Worm (Caenorhabditis elegans): ENCODE measurements around the gene F18E3.10.

DNA sequence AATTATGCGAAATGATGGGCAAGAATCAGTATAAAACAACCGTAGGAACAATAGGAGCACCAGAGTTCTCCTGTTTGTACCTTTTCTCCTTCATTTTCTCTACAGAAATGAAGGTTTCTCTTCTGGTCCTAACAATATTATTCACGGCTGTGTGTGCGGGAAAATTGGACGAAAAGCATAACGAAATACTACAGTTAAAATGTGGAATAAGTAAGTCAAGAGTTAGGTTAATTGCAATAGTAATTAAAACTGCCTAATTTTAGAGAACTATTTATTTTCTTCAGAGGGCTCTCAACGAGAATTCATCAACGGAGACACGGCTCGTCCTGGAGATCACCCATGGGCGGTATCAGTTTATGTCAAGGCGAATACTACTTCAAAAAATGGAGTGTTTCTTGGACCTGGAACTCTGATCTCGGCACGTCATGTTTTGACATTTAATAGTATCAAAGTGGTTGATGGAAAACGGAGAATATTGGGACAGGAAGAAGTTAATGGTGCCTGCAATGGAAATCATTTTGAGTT lies 25.1 kb upstream of the F18E3.10 start, which contains the start of gene try-12:
- TF ChIP-seq fkh-8 (tag; optimal IDR thresholded peaks at IDR 0.05) = no peak
- TF ChIP-seq sox-4 (tag; optimal IDR thresholded peaks at IDR 0.05) = no peak
- TF ChIP-seq ztf-11 (tag; optimal IDR thresholded peaks at IDR 0.05) = no peak
- no peak for TF ChIP-seq F16B12.6 (tag; optimal IDR thresholded peaks at IDR 0.05)
- no peak for TF ChIP-seq nhr-19 (GFP tag; conservative IDR thresholded peaks at IDR 0.05)
- no peak for TF ChIP-seq unc-130 (tag; optimal IDR thresholded peaks at IDR 0.05)
- TF ChIP-seq xbp-1 (tag; optimal IDR thresholded peaks at IDR 0.05) = no peak
